Worm (Caenorhabditis elegans) whole organism, young adult: Measurements from ENCODE around the gene F56C3.1.

Experiments used
- B0035.1 ChIP-seq: sonication (generic microtip); optimal IDR thresholded peaks from 2 replicates; lab custom pipeline; 2016; ENCODE audit warnings: missing genetic modification characterization, mild to moderate bottlenecking, missing compliant biosample characterization, missing genotype, missing genetic modification reagents
- B0261.1 ChIP-seq: sonication (generic microtip); optimal IDR thresholded peaks from 2 replicates; lab custom pipeline; 2016; ENCODE audit warnings: mild to moderate bottlenecking, missing genetic modification characterization, moderate library complexity, missing compliant biosample characterization
- C06A6.2 ChIP-seq: fragments of 200-800 bp; sonication (Bioruptor generic); conservative IDR thresholded peaks from 2 replicates; pipeline ENCODE4 v1.3.6; 2022; ENCODE audit warnings: missing genetic modification characterization, missing compliant biosample characterization
- F22D6.2 ChIP-seq: sonication (generic microtip); optimal IDR thresholded peaks from 2 replicates; lab custom pipeline; 2016; ENCODE audit warnings: mild to moderate bottlenecking, missing genetic modification characterization, missing compliant biosample characterization
- F52B5.7 ChIP-seq: sonication (generic microtip); optimal IDR thresholded peaks from 2 replicates; lab custom pipeline; 2016; ENCODE audit warnings: mild to moderate bottlenecking, missing genetic modification characterization, missing compliant biosample characterization
- F57A8.1 ChIP-seq: fragments of 200-800 bp; sonication (Bioruptor generic); optimal IDR thresholded peaks from 2 replicates; lab custom pipeline; 2018; ENCODE audit warnings: mild to moderate bottlenecking, missing genetic modification characterization, moderate library complexity, missing compliant biosample characterization
- F57C9.4 ChIP-seq: sonication (generic microtip); optimal IDR thresholded peaks from 2 replicates; lab custom pipeline; 2017; ENCODE audit warnings: mild to moderate bottlenecking, missing genetic modification characterization, missing compliant biosample characterization
- K11D2.4 ChIP-seq: fragments of 200-800 bp; sonication (Bioruptor generic); IDR thresholded peaks from 2 replicates; pipeline ENCODE4 v1.3.6; 2022; ENCODE audit warnings: missing genetic modification reagents, missing genetic modification characterization, missing compliant biosample characterization
- aptf-2 ChIP-seq: fragments of 200-800 bp; sonication (Bioruptor generic); conservative IDR thresholded peaks from 2 replicates; pipeline ENCODE4 v1.3.6; 2022; ENCODE audit warnings: missing genetic modification reagents, missing genetic modification characterization, missing compliant biosample characterization
- aptf-3 ChIP-seq: fragments of 200-800 bp; sonication (Bioruptor generic); IDR thresholded peaks from 2 replicates; pipeline ENCODE4 v1.3.6; 2022; ENCODE audit warnings: missing genetic modification characterization, missing compliant biosample characterization
- athp-1 ChIP-seq: sonication (generic microtip); optimal IDR thresholded peaks from 2 replicates; lab custom pipeline; 2017; ENCODE audit warnings: mild to moderate bottlenecking, missing genetic modification characterization, missing compliant biosample characterization
- die-1 ChIP-seq: sonication (generic microtip); optimal IDR thresholded peaks from 2 replicates; lab custom pipeline; 2016; ENCODE audit warnings: missing genotype, mild to moderate bottlenecking, missing genetic modification characterization, missing compliant biosample characterization
- dox-1 ChIP-seq: fragments of 200-800 bp; sonication (Bioruptor generic); IDR thresholded peaks from 2 replicates; pipeline ENCODE4 v1.3.6; 2022; ENCODE audit warnings: missing genetic modification reagents, missing genetic modification characterization, missing compliant biosample characterization
- dpl-1 ChIP-seq: fragments of 150-350 bp; optimal IDR thresholded peaks from 2 replicates; lab custom pipeline; 2014; ENCODE audit warnings: missing biosample characterization, missing genetic modification reagents, missing genetic modification characterization
- efl-1 ChIP-seq: fragments of 150-350 bp; optimal IDR thresholded peaks from 2 replicates; lab custom pipeline; 2014; ENCODE audit warnings: missing biosample characterization, missing genetic modification reagents, missing genetic modification characterization
- fkh-3 ChIP-seq: sonication (generic microtip); optimal IDR thresholded peaks from 2 replicates; lab custom pipeline; 2016; ENCODE audit warnings: mild to moderate bottlenecking, missing genetic modification characterization, missing compliant biosample characterization
- gei-17 ChIP-seq: fragments of 200-800 bp; sonication (Bioruptor generic); optimal IDR thresholded peaks from 2 replicates; lab custom pipeline; 2018; ENCODE audit warnings: mild to moderate bottlenecking, missing genetic modification characterization, missing compliant biosample characterization
- hmg-1.2 ChIP-seq: fragments of 200-800 bp; sonication (Bioruptor generic); IDR thresholded peaks from 2 replicates; pipeline ENCODE4 v1.3.6; 2022; ENCODE audit warnings: missing genetic modification reagents, missing genetic modification characterization, missing compliant biosample characterization
- hmg-20 ChIP-seq: fragments of 200-800 bp; sonication (Bioruptor generic); IDR thresholded peaks from 2 replicates; pipeline ENCODE4 v1.3.6; 2022; ENCODE audit warnings: missing genetic modification reagents, missing genetic modification characterization, missing compliant biosample characterization
- let-526 ChIP-seq: fragments of 200-800 bp; sonication (Bioruptor generic); IDR thresholded peaks from 2 replicates; pipeline ENCODE4 v1.3.6; 2022; ENCODE audit warnings: missing genetic modification reagents, missing genetic modification characterization, missing compliant biosample characterization
- lin-26 ChIP-seq: fragments of 200-800 bp; sonication (Bioruptor generic); IDR thresholded peaks from 2 replicates; pipeline ENCODE4 v1.3.6; 2022; ENCODE audit warnings: missing genetic modification reagents, missing genetic modification characterization, missing compliant biosample characterization
- madf-10 ChIP-seq: sonication (generic microtip); optimal IDR thresholded peaks from 2 replicates; lab custom pipeline; 2016; ENCODE audit warnings: mild to moderate bottlenecking, missing genetic modification characterization, missing compliant biosample characterization
- madf-3 ChIP-seq: fragments of 200-800 bp; sonication (Bioruptor generic); IDR thresholded peaks from 2 replicates; pipeline ENCODE4 v1.3.6; 2022; ENCODE audit warnings: missing genetic modification reagents, missing genetic modification characterization, missing compliant biosample characterization
- mcd-1 ChIP-seq: fragments of 200-800 bp; sonication (Bioruptor generic); IDR thresholded peaks from 2 replicates; pipeline ENCODE4 v1.3.6; 2022; ENCODE audit warnings: missing genetic modification reagents, missing genetic modification characterization, missing compliant biosample characterization
- nhr-80 ChIP-seq: sonication (generic microtip); optimal IDR thresholded peaks from 2 replicates; lab custom pipeline; 2016; ENCODE audit warnings: missing genetic modification characterization, missing compliant biosample characterization
- rcor-1 ChIP-seq: fragments of 200-800 bp; sonication (Bioruptor generic); IDR thresholded peaks from 2 replicates; pipeline ENCODE4 v1.3.6; 2022; ENCODE audit warnings: missing genetic modification reagents, missing genetic modification characterization, missing compliant biosample characterization
- sea-2 ChIP-seq: fragments of 200-800 bp; sonication (Bioruptor generic); IDR thresholded peaks from 2 replicates; pipeline ENCODE4 v1.3.6; 2022; ENCODE audit warnings: missing genetic modification characterization, missing compliant biosample characterization
- snpc-3.4 ChIP-seq: sonication (generic microtip); optimal IDR thresholded peaks from 2 replicates; lab custom pipeline; 2017; ENCODE audit warnings: missing genetic modification characterization, mild to moderate bottlenecking, missing compliant biosample characterization, antibody characterized with exemption, moderate library complexity, missing genotype, missing genetic modification reagents
- snpc-4 ChIP-seq, 5 experiments: fragments of 150-350 bp in 1 of 5; sonication (generic microtip) in 4 of 5; optimal IDR thresholded peaks; 2 replicates each; lab custom pipeline; 2014 to 2018; ENCODE audit warnings: missing genetic modification characterization in 5 of 5, missing biosample characterization in 3 of 5, antibody characterized with exemption in 2 of 5, mild to moderate bottlenecking in 2 of 5, missing compliant biosample characterization in 2 of 5, missing genotype in 2 of 5, moderate library complexity in 2 of 5, missing genetic modification reagents in 1 of 5
- sptf-2 ChIP-seq: fragments of 200-800 bp; sonication (Bioruptor generic); optimal IDR thresholded peaks from 2 replicates; lab custom pipeline; 2018; ENCODE audit warnings: mild to moderate bottlenecking, missing genetic modification characterization, missing compliant biosample characterization
- tbp1 ChIP-seq: fragments of 200-800 bp; sonication (Bioruptor generic); optimal IDR thresholded peaks from 2 replicates; lab custom pipeline; 2018; ENCODE audit warnings: mild to moderate bottlenecking, missing genetic modification characterization, missing compliant biosample characterization
- tbx-9 ChIP-seq: sonication (generic microtip); optimal IDR thresholded peaks from 2 replicates; lab custom pipeline; 2016; ENCODE audit warnings: borderline replicate concordance, missing genetic modification characterization, inconsistent platforms, missing compliant biosample characterization
- tlf-1 ChIP-seq: fragments of 200-800 bp; sonication (Bioruptor generic); optimal IDR thresholded peaks from 2 replicates; lab custom pipeline; 2018; ENCODE audit warnings: mild to moderate bottlenecking, missing genetic modification characterization, missing compliant biosample characterization
- unc-62 ChIP-seq: fragments of 150-350 bp; optimal IDR thresholded peaks from 2 replicates; lab custom pipeline; 2014; ENCODE audit warnings: missing biosample characterization, missing genetic modification reagents, missing genetic modification characterization
- xnd-1 ChIP-seq: sonication (generic microtip); optimal IDR thresholded peaks from 2 replicates; lab custom pipeline; 2016; ENCODE audit warnings: missing genotype, missing genetic modification reagents, missing genetic modification characterization, missing compliant biosample characterization
- ztf-26 ChIP-seq: sonication (generic microtip); optimal IDR thresholded peaks from 2 replicates; lab custom pipeline; 2017; ENCODE audit warnings: missing genetic modification characterization, missing compliant biosample characterization

Gene F56C3.1

ce11 chrX:1412844-1413243 is 25.7 kb downstream of the F56C3.1 start, which contains the start of gene srh-19:
TSS of gene srh-19 (plus strand) at chrX:1413144.
- TF ChIP-seq B0261.1 (tag; lab: Kevin White, UChicago) (no peak), dpl-1 (GFP tag; lab: Kevin White, UChicago) (no peak), tlf-1 (no peak), efl-1 (GFP tag; lab: Kevin White, UChicago) (no peak), F57C9.4 (tag; lab: Kevin White, UChicago) (no peak), snpc-4 (GFP tag; optimal IDR thresholded peaks at IDR 0.05; lab: Kevin White, UChicago) (no peak), snpc-4 (tag; optimal IDR thresholded peaks at IDR 0.05; lab: Kevin White, UChicago) (no peak), hmg-20 (GFP tag; lab: Robert Waterston, UW) (no peak), F22D6.2 (tag; lab: Kevin White, UChicago) (no peak), lin-26 (GFP tag; lab: Robert Waterston, UW) (no peak), dox-1 (GFP tag; lab: Robert Waterston, UW) (no peak), sea-2 (GFP tag; lab: Robert Waterston, UW) (no peak), B0035.1 (tag; lab: Kevin White, UChicago) (no peak), tbx-9 (tag; lab: Kevin White, UChicago) (no peak), C06A6.2 (GFP tag; lab: Robert Waterston, UW) (no peak), let-526 (no peak), snpc-3.4 (tag; lab: Kevin White, UChicago) (no peak), madf-3 (GFP tag; lab: Robert Waterston, UW) (no peak)

- 0 out of 2 replicates have a peak, but pooled peaks have one; percentile 28 for TF ChIP-seq dox-1 (GFP tag; lab: Robert Waterston, UW)
- no peak for TF ChIP-seq tbp1 (GFP tag; lab: Kevin White, UChicago)
- TF ChIP-seq athp-1 (tag; lab: Kevin White, UChicago): no peak
- no peak for TF ChIP-seq madf-10
- TF ChIP-seq F57A8.1 (GFP tag; lab: Kevin White, UChicago): no peak
- TF ChIP-seq mcd-1: 0 out of 2 replicates have a peak, but pooled peaks have one; percentile 29
- no peak for TF ChIP-seq unc-62 (GFP tag; lab: Kevin White, UChicago)
- TF ChIP-seq nhr-80 (tag; lab: Kevin White, UChicago): peak; percentile 37
- no peak for TF ChIP-seq aptf-3
- no peak for TF ChIP-seq sptf-2
- TF ChIP-seq F22D6.2 (tag; lab: Kevin White, UChicago): no peak
- TF ChIP-seq fkh-3 (tag; lab: Kevin White, UChicago): no peak
- no peak for TF ChIP-seq die-1
- TF ChIP-seq snpc-4 (GFP tag; optimal IDR thresholded peaks at IDR 0.05; lab: Kevin White, UChicago): no peak
- no peak for TF ChIP-seq snpc-4 (tag; optimal IDR thresholded peaks at IDR 0.05; lab: Kevin White, UChicago)
Observed at ce11 chrX:1416776-1417354, 29.7 kb downstream of the F56C3.1 start, which contains the start of the genes F19G12.4 and F19G12.8. TSS of gene F19G12.4 (plus strand) at chrX:1417304. TSS of gene F19G12.8 (plus strand) at chrX:1417320.

ce11 chrX:1419163-1419696 is 32.1 kb downstream of the F56C3.1 start, which contains the start of gene F19G12.9:
TSS of gene F19G12.9 (plus strand) at chrX:1419213.
- TF ChIP-seq nhr-80 (tag; lab: Kevin White, UChicago): peak; percentile 9
- TF ChIP-seq aptf-2 (GFP tag; lab: Robert Waterston, UW): no peak
- no peak for TF ChIP-seq xnd-1 (tag; lab: Kevin White, UChicago)
- TF ChIP-seq gei-17 (GFP tag; lab: Kevin White, UChicago): no peak
- TF ChIP-seq K11D2.4: no peak
- no peak for TF ChIP-seq F52B5.7
- TF ChIP-seq ztf-26 (tag; lab: Kevin White, UChicago): no peak
- peak; percentile 84 for TF ChIP-seq mcd-1
- TF ChIP-seq rcor-1 (GFP tag; lab: Robert Waterston, UW): no peak
- TF ChIP-seq hmg-1.2 (GFP tag; lab: Robert Waterston, UW): peak; percentile 58
